Worm (Caenorhabditis elegans) whole organism, midembryonic: ENCODE data around the gene C04G2.10.

Experiments used
- cog-1 ChIP-seq: sonication (generic microtip); optimal IDR thresholded peaks from 2 replicates; lab custom pipeline; 2016; ENCODE audit warnings: missing genetic modification characterization, missing compliant biosample characterization
- klf-2 ChIP-seq: fragments of 200-800 bp; sonication (Bioruptor generic); conservative IDR thresholded peaks from 2 replicates; pipeline ENCODE4 v1.3.6; 2022; ENCODE audit warnings: missing genetic modification reagents, missing genetic modification characterization, missing compliant biosample characterization
- med-1 ChIP-seq: sonication (generic microtip); optimal IDR thresholded peaks from 2 replicates; lab custom pipeline; 2017; ENCODE audit warnings: missing genetic modification characterization, mild to moderate bottlenecking, missing compliant biosample characterization, antibody characterized with exemption, missing genetic modification reagents; ENCODE audit not compliant: insufficient read depth
- ref-1 ChIP-seq: fragments of 200-800 bp; sonication (Bioruptor generic); conservative IDR thresholded peaks from 2 replicates; pipeline ENCODE4 v1.3.6; 2022; ENCODE audit warnings: missing genetic modification reagents, missing genetic modification characterization, missing compliant biosample characterization
- tab-1 ChIP-seq: fragments of 200-800 bp; sonication (Bioruptor generic); IDR thresholded peaks from 2 replicates; pipeline ENCODE4 v1.3.6; 2022; ENCODE audit warnings: missing genetic modification characterization, missing compliant biosample characterization
- ztf-29 ChIP-seq: fragments of 200-800 bp; sonication (Bioruptor generic); IDR thresholded peaks from 2 replicates; pipeline ENCODE4 v1.3.6; 2022; ENCODE audit warnings: missing genetic modification reagents, missing genetic modification characterization, missing compliant biosample characterization

DNA sequence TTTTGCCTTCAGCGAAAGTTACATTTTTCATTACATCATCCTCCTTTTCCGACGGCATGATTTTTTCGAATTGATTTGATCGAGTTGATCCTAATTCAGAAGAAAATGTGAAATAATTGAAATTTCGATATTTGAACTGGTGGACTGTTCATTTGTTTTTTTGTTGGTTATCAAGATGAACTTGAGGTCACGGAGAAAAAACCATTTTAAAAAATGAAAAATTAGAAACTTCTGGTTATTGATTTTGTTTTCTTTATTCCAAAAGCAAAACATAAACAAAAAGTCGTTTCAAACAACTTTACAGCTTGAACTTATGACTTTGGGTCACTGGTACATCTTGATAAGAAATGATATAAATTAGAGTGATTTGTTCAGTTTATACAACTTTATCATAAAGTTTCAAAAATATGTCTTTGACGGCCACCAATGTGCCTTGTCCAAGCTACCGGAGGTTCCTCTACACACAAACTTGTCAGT is 40.2 kb upstream of the C04G2.10 start, which contains the start of the genes ttbk-4 and W01B6.4:
- TF ChIP-seq ztf-29 (GFP tag; lab: Robert Waterston, UW) (no peak), tab-1 (GFP tag; lab: Robert Waterston, UW) (no peak), ref-1 (GFP tag; lab: Robert Waterston, UW) (no peak), cog-1 (tag; lab: Kevin White, UChicago) (no peak), klf-2 (GFP tag; lab: Robert Waterston, UW) (no peak), med-1 (GFP tag; lab: Kevin White, UChicago) (no peak)
